Fruit fly (Drosophila melanogaster) whole organism, embryonic: Measurements from ENCODE around the gene plum.

Experiments
- ATbp ChIP-seq: fragments of 200-800 bp; sonication (Bioruptor generic); optimal IDR thresholded peaks from 2 replicates; lab custom pipeline; 2017; ENCODE audit warnings: missing biosample characterization, mild to moderate bottlenecking, missing genetic modification characterization, missing genetic modification reagents
- B-H1 ChIP-seq: fragments of 200-800 bp; sonication (Bioruptor generic); IDR thresholded peaks from 3 replicates; pipeline ENCODE4 v1.3.6; 2022; ENCODE audit warnings: missing biosample characterization, missing genetic modification characterization
- CG10267 ChIP-seq: fragments of 200-800 bp; sonication (Bioruptor generic); optimal IDR thresholded peaks from 2 replicates; lab custom pipeline; 2018; ENCODE audit warnings: missing biosample characterization, mild to moderate bottlenecking, missing genetic modification characterization, moderate library complexity
- CG12071 ChIP-seq: fragments of 200-800 bp; sonication (Bioruptor generic); optimal IDR thresholded peaks from 3 replicates; lab custom pipeline; 2018; ENCODE audit warnings: missing biosample characterization, mild to moderate bottlenecking, missing genetic modification characterization
- CG1233 ChIP-seq: fragments of 200-800 bp; sonication (Bioruptor generic); optimal IDR thresholded peaks from 4 replicates; lab custom pipeline; 2018; ENCODE audit warnings: missing biosample characterization, mild to moderate bottlenecking, missing genetic modification characterization
- CG12391 ChIP-seq: fragments of 200-800 bp; sonication (Bioruptor generic); optimal IDR thresholded peaks from 3 replicates; lab custom pipeline; 2018; ENCODE audit warnings: missing biosample characterization, mild to moderate bottlenecking, missing genetic modification characterization, moderate library complexity
- CG13424 ChIP-seq: fragments of 200-800 bp; sonication (Bioruptor generic); optimal IDR thresholded peaks from 2 replicates; lab custom pipeline; 2019; ENCODE audit warnings: missing biosample characterization, mild to moderate bottlenecking, missing genetic modification characterization, moderate library complexity
- CG14965 ChIP-seq: fragments of 200-800 bp; sonication (Bioruptor generic); optimal IDR thresholded peaks from 2 replicates; lab custom pipeline; 2016; ENCODE audit warnings: missing biosample characterization, missing genetic modification characterization, borderline replicate concordance
- CG15696 ChIP-seq: fragments of 200-800 bp; sonication (Bioruptor generic); optimal IDR thresholded peaks from 2 replicates; lab custom pipeline; 2019; ENCODE audit warnings: missing biosample characterization, mild to moderate bottlenecking, missing genetic modification characterization, moderate library complexity
- CG1603 ChIP-seq: fragments of 200-800 bp; sonication (Bioruptor generic); optimal IDR thresholded peaks from 2 replicates; lab custom pipeline; 2019; ENCODE audit warnings: missing biosample characterization, mild to moderate bottlenecking, missing genetic modification characterization, moderate library complexity
- CG18262 ChIP-seq: fragments of 200-800 bp; optimal IDR thresholded peaks from 3 replicates; lab custom pipeline; 2019; ENCODE audit warnings: missing biosample characterization, mild to moderate bottlenecking, missing genetic modification characterization, moderate library complexity
- CG31365 ChIP-seq: fragments of 200-800 bp; sonication (Bioruptor generic); optimal IDR thresholded peaks from 2 replicates; lab custom pipeline; 2018; ENCODE audit warnings: missing biosample characterization, mild to moderate bottlenecking, missing genetic modification characterization
- CG4707 ChIP-seq: fragments of 200-800 bp; sonication (Bioruptor generic); optimal IDR thresholded peaks from 2 replicates; lab custom pipeline; 2018; ENCODE audit warnings: missing biosample characterization, mild to moderate bottlenecking, missing genetic modification characterization, moderate library complexity
- CG5180 ChIP-seq: fragments of 200-800 bp; sonication (Bioruptor generic); optimal IDR thresholded peaks from 3 replicates; lab custom pipeline; 2017; ENCODE audit warnings: missing biosample characterization, missing genetic modification characterization, mild to moderate bottlenecking, moderate library complexity, missing genetic modification reagents
- CG6689 ChIP-seq: fragments of 200-800 bp; sonication (Bioruptor generic); IDR thresholded peaks from 2 replicates; pipeline ENCODE4 v1.3.6; 2022; ENCODE audit warnings: missing biosample characterization, missing genetic modification characterization
- CG7745 ChIP-seq: fragments of 200-800 bp; sonication (Bioruptor generic); optimal IDR thresholded peaks from 2 replicates; lab custom pipeline; 2018; ENCODE audit warnings: missing biosample characterization, mild to moderate bottlenecking, missing genetic modification characterization, moderate library complexity
- CG8359 ChIP-seq: fragments of 200-800 bp; sonication (Bioruptor generic); optimal IDR thresholded peaks from 2 replicates; lab custom pipeline; 2017; ENCODE audit warnings: missing biosample characterization, mild to moderate bottlenecking, missing genetic modification characterization, borderline replicate concordance
- CG9932 ChIP-seq: fragments of 200-800 bp; sonication (Bioruptor generic); IDR thresholded peaks from 2 replicates; pipeline ENCODE4 v1.3.6; 2022; ENCODE audit warnings: missing biosample characterization, missing genetic modification characterization
- D ChIP-seq, 2 experiments: fragments of 200-800 bp in 1 of 2; fragments of >200 bp in 1 of 2; sonication (Bioruptor generic) in 1 of 2; optimal IDR thresholded peaks; 2 replicates in 1 of 2; 3 replicates in 1 of 2; lab custom pipeline; 2017; ENCODE audit warnings: mild to moderate bottlenecking in 1 of 2, missing biosample characterization in 1 of 2, missing genetic modification characterization in 1 of 2, missing genetic modification reagents in 1 of 2
- HHEX ChIP-seq: fragments of 200-800 bp; sonication (Bioruptor generic); optimal IDR thresholded peaks from 3 replicates; lab custom pipeline; 2017; ENCODE audit warnings: missing biosample characterization, mild to moderate bottlenecking, missing genetic modification characterization, missing genetic modification reagents
- Mad ChIP-seq: fragments of 200-800 bp; sonication (Bioruptor generic); optimal IDR thresholded peaks from 2 replicates; lab custom pipeline; 2016; ENCODE audit warnings: missing biosample characterization, missing genetic modification characterization
- Nf-YA ChIP-seq: fragments of 200-800 bp; sonication (Bioruptor generic); IDR thresholded peaks from 2 replicates; pipeline ENCODE4 v1.3.6; 2022; ENCODE audit warnings: missing biosample characterization, missing genetic modification characterization
- Nf-YC ChIP-seq: fragments of 200-800 bp; optimal IDR thresholded peaks from 3 replicates; lab custom pipeline; 2019; ENCODE audit warnings: missing biosample characterization, mild to moderate bottlenecking, missing genetic modification characterization, moderate library complexity
- Rfx ChIP-seq: fragments of 200-800 bp; sonication (Bioruptor generic); IDR thresholded peaks from 2 replicates; pipeline ENCODE4 v1.3.6; 2022; ENCODE audit warnings: missing biosample characterization, missing genetic modification characterization
- Trl ChIP-seq, 3 experiments: fragments of >200 bp in 2 of 3; fragments of 200-800 bp in 1 of 3; sonication (Bioruptor generic) in 1 of 3; optimal IDR thresholded peaks; 2 replicates in 1 of 3; 3 replicates in 2 of 3; lab custom pipeline; 2016 to 2017; ENCODE audit warnings: missing biosample characterization in 1 of 3, missing genetic modification characterization in 1 of 3
- Vsx1 ChIP-seq: fragments of 200-800 bp; sonication (Bioruptor generic); optimal IDR thresholded peaks from 2 replicates; lab custom pipeline; 2017; ENCODE audit warnings: missing biosample characterization, mild to moderate bottlenecking, missing genetic modification characterization, missing genetic modification reagents
- Xrp1 ChIP-seq: fragments of 200-800 bp; sonication (Bioruptor generic); IDR thresholded peaks from 2 replicates; pipeline ENCODE4 v1.3.6; 2022; ENCODE audit warnings: missing biosample characterization, missing genetic modification characterization
- dimm ChIP-seq: fragments of 200-800 bp; sonication (Bioruptor generic); IDR thresholded peaks from 2 replicates; pipeline ENCODE4 v1.3.6; 2022; ENCODE audit warnings: missing biosample characterization, missing genetic modification characterization
- dmrt11E ChIP-seq: fragments of 200-800 bp; sonication (Bioruptor generic); optimal IDR thresholded peaks from 3 replicates; lab custom pipeline; 2018; ENCODE audit warnings: missing biosample characterization, mild to moderate bottlenecking, missing genetic modification characterization, moderate library complexity
- fd102C ChIP-seq: fragments of 200-800 bp; sonication (Bioruptor generic); optimal IDR thresholded peaks from 2 replicates; lab custom pipeline; 2018; ENCODE audit warnings: missing biosample characterization, mild to moderate bottlenecking, missing genetic modification characterization, moderate library complexity
- gcm2 ChIP-seq: fragments of 200-800 bp; sonication (Bioruptor generic); optimal IDR thresholded peaks from 2 replicates; lab custom pipeline; 2016; ENCODE audit warnings: missing biosample characterization, missing genetic modification characterization
- hkb ChIP-seq, 2 experiments: fragments of 200-800 bp in 1 of 2; fragments of >200 bp in 1 of 2; sonication (Bioruptor generic) in 1 of 2; IDR thresholded peaks in 1 of 2; optimal IDR thresholded peaks in 1 of 2; 2 replicates each; pipeline versions ENCODE4 v1.3.6 to Lab custom; 2017 to 2022; ENCODE audit warnings: missing biosample characterization in 1 of 2, missing genetic modification characterization in 1 of 2
- lab ChIP-seq: fragments of 200-800 bp; sonication (Bioruptor generic); optimal IDR thresholded peaks from 3 replicates; lab custom pipeline; 2017; ENCODE audit warnings: missing biosample characterization, missing genetic modification characterization, mild to moderate bottlenecking, moderate library complexity, missing genetic modification reagents
- lov ChIP-seq, 2 experiments: fragments of 200-800 bp in 1 of 2; fragments of >200 bp in 1 of 2; sonication (Bioruptor generic) in 1 of 2; IDR thresholded peaks in 1 of 2; optimal IDR thresholded peaks in 1 of 2; 2 replicates in 1 of 2; 3 replicates in 1 of 2; pipeline versions ENCODE4 v1.3.6 to Lab custom; 2017 to 2022; ENCODE audit warnings: missing biosample characterization in 1 of 2, missing genetic modification characterization in 1 of 2
- maf-S ChIP-seq: fragments of 200-800 bp; sonication (Bioruptor generic); optimal IDR thresholded peaks from 2 replicates; lab custom pipeline; 2016; ENCODE audit warnings: missing biosample characterization, missing genetic modification characterization
- otp ChIP-seq: fragments of 200-800 bp; sonication (Bioruptor generic); IDR thresholded peaks from 3 replicates; pipeline ENCODE4, ENCODE4 v1.3.6; 2022; ENCODE audit warnings: missing biosample characterization, missing genetic modification characterization
- p53 ChIP-seq: fragments of 200-800 bp; sonication (Bioruptor generic); optimal IDR thresholded peaks from 2 replicates; lab custom pipeline; 2016; ENCODE audit warnings: missing biosample characterization, missing genetic modification characterization
- prd ChIP-seq, 3 experiments: fragments of >200 bp in 2 of 3; fragments of 200-800 bp in 1 of 3; sonication (Bioruptor generic) in 1 of 3; optimal IDR thresholded peaks in 2 of 3; IDR thresholded peaks in 1 of 3; 2 replicates in 2 of 3; 3 replicates in 1 of 3; pipeline versions ENCODE4 v1.3.6 to Lab custom; 2017 to 2022; ENCODE audit warnings: missing biosample characterization in 1 of 3, missing genetic modification characterization in 1 of 3
- scrt ChIP-seq: fragments of 200-800 bp; sonication (Bioruptor generic); optimal IDR thresholded peaks from 2 replicates; lab custom pipeline; 2018; ENCODE audit warnings: missing biosample characterization, mild to moderate bottlenecking, missing genetic modification characterization, moderate library complexity
- sd ChIP-seq: fragments of 200-800 bp; sonication (Bioruptor generic); optimal IDR thresholded peaks from 3 replicates; lab custom pipeline; 2018; ENCODE audit warnings: missing biosample characterization, mild to moderate bottlenecking, missing genetic modification characterization, moderate library complexity
- sim ChIP-seq: fragments of 200-800 bp; sonication (Bioruptor generic); IDR thresholded peaks from 2 replicates; pipeline ENCODE4 v1.3.6; 2022; ENCODE audit warnings: missing biosample characterization, missing genetic modification characterization
- sob ChIP-seq: fragments of 200-800 bp; sonication (Bioruptor generic); IDR thresholded peaks from 2 replicates; pipeline ENCODE4 v1.3.6; 2022; ENCODE audit warnings: missing biosample characterization, missing genetic modification characterization
- sr ChIP-seq: fragments of 200-800 bp; sonication (Bioruptor generic); IDR thresholded peaks from 3 replicates; pipeline ENCODE4 v1.3.6; 2022; ENCODE audit warnings: missing biosample characterization, missing genetic modification characterization
- wek ChIP-seq: fragments of 200-800 bp; sonication (Bioruptor generic); optimal IDR thresholded peaks from 3 replicates; lab custom pipeline; 2018; ENCODE audit warnings: missing biosample characterization, mild to moderate bottlenecking, missing genetic modification characterization, moderate library complexity

Gene plum

DNA sequence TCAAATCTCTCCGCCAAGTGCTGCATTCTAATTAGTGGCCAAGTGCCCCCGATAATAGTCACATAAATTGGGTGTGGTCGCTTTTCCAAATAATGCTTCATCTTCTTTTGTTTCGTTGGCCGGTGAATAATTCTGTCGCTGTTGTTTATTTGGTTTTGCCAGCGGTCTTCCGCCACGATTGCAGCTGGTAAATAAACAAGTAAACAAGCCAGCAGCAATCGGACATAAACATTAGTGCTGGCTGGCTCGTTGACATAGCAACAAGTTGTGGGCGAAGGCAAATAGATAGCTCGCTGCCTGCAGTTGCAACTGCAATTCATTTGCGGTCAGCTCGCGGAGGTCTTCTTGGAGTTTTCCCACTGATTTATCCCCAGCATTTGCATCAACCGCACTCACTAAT, 4.1 kb upstream of the plum start (continued):
- TF ChIP-seq fd102C (GFP tag; lab: Kevin White, UChicago) (peak; percentile 75), CG15696 (tag; lab: Kevin White, UChicago) (peak; percentile 73), Mad (GFP tag; lab: Kevin White, UChicago) (no peak), CG31365 (tag; lab: Kevin White, UChicago) (no peak), Vsx1 (GFP tag; lab: Kevin White, UChicago) (peak; percentile 11), gcm2 (GFP tag; lab: Kevin White, UChicago) (no peak), CG1233 (GFP tag; lab: Kevin White, UChicago) (peak; percentile 41), scrt (GFP tag; lab: Kevin White, UChicago) (no peak), CG4707 (GFP tag; lab: Kevin White, UChicago) (peak; percentile 36), CG8359 (GFP tag; lab: Kevin White, UChicago) (peak; percentile 1), CG10267 (no peak), maf-S (GFP tag; lab: Kevin White, UChicago) (no peak), dmrt11E (tag; lab: Kevin White, UChicago) (peak; percentile 36), CG14965 (GFP tag; lab: Kevin White, UChicago) (peak; percentile 41), CG5180 (GFP tag; lab: Kevin White, UChicago) (peak; percentile 45), Trl (optimal IDR thresholded peaks at IDR 0.05; lab: Kevin White, UChicago) (no peak), Trl (GFP tag; optimal IDR thresholded peaks at IDR 0.05; lab: Kevin White, UChicago) (peak; percentile 17), p53 (no peak), CG18262 (tag; lab: Kevin White, UChicago) (peak; percentile 17), B-H1 (no peak), hkb (optimal IDR thresholded peaks at IDR 0.05; lab: Kevin White, UChicago) (no peak), hkb (GFP tag; IDR thresholded peaks at IDR 0.05; lab: Robert Waterston, UW) (0 out of 2 replicates have a peak, but pooled peaks have one; percentile 16), CG12391 (tag; lab: Kevin White, UChicago) (no peak), Nf-YC (tag; lab: Kevin White, UChicago) (no peak), sr (GFP tag; lab: Robert Waterston, UW) (peak; percentile 27; the same call in 1 of the 3 replicates), sd (no peak), sim (GFP tag; lab: Robert Waterston, UW) (peak; percentile 50; the same call in 1 of the 2 replicates), CG6689 (GFP tag; lab: Robert Waterston, UW) (no peak), CG12071 (GFP tag; lab: Kevin White, UChicago) (peak; percentile 9), Nf-YA (GFP tag; lab: Robert Waterston, UW) (peak; percentile 46; the same call in 1 of the 2 replicates), otp (peak; percentile 29; the same call in 1 of the 3 replicates), ATbp (GFP tag; lab: Kevin White, UChicago) (peak; percentile 64), wek (peak; percentile 35), CG7745 (tag; lab: Kevin White, UChicago) (no peak), Rfx (GFP tag; lab: Robert Waterston, UW) (no peak), prd (optimal IDR thresholded peaks at IDR 0.05; lab: Kevin White, UChicago) (no peak), prd (GFP tag; IDR thresholded peaks at IDR 0.05; lab: Robert Waterston, UW) (0 out of 3 replicates have a peak, but pooled peaks have one; percentile 42), dimm (no peak), CG1603 (peak; percentile 46), HHEX (GFP tag; lab: Kevin White, UChicago) (peak; percentile 7), D (optimal IDR thresholded peaks at IDR 0.05; lab: Kevin White, UChicago) (no peak), D (GFP tag; optimal IDR thresholded peaks at IDR 0.05; lab: Kevin White, UChicago) (peak; percentile 21), CG9932 (GFP tag; lab: Robert Waterston, UW) (no peak), lab (GFP tag; lab: Kevin White, UChicago) (peak; percentile 8), lov (optimal IDR thresholded peaks at IDR 0.05; lab: Kevin White, UChicago) (no peak), lov (GFP tag; IDR thresholded peaks at IDR 0.05; lab: Robert Waterston, UW) (peak; percentile 73; the same call in 1 of the 3 replicates), CG13424 (no peak), sob (no peak), Xrp1 (GFP tag; lab: Robert Waterston, UW) (peak; percentile 61)
- TF ChIP-seq, all 482 proteins: peak for 67
